Worm (Caenorhabditis elegans): Measurements from ENCODE around the gene T22F7.4.
A peak's percentile ranks its signal among the peaks of the same experiment; 100 is the strongest.

T22F7.4 gene

ce11 chrIII:526824-527223 is at the start of gene T22F7.4:
TSS of gene T22F7.4 (minus strand) at chrIII:526924.
- no peak for TF ChIP-seq tbx-11 (GFP tag; IDR thresholded peaks at IDR 0.05)
- no peak for TF ChIP-seq ceh-36 (tag; optimal IDR thresholded peaks at IDR 0.05)
- TF ChIP-seq tra-4 (tag; optimal IDR thresholded peaks at IDR 0.05) = no peak
- no peak for TF ChIP-seq F13C5.2 (tag; optimal IDR thresholded peaks at IDR 0.05)
- TF ChIP-seq flt-1 (GFP tag; IDR thresholded peaks at IDR 0.05) = no peak
- TF ChIP-seq ets-7 (tag; optimal IDR thresholded peaks at IDR 0.05) = no peak
- no peak for TF ChIP-seq ceh-13 (GFP tag; optimal IDR thresholded peaks at IDR 0.05)
- no peak for TF ChIP-seq tbx-37 (GFP tag; conservative IDR thresholded peaks at IDR 0.05)
- no peak for TF ChIP-seq hnd-1 (tag; optimal IDR thresholded peaks at IDR 0.05)
- no peak for TF ChIP-seq pes-1 (GFP tag; IDR thresholded peaks at IDR 0.05)
- no peak for TF ChIP-seq sea-1 (GFP tag; conservative IDR thresholded peaks at IDR 0.05)
- no peak for TF ChIP-seq aly-1 (tag; optimal IDR thresholded peaks at IDR 0.05)

DNA sequence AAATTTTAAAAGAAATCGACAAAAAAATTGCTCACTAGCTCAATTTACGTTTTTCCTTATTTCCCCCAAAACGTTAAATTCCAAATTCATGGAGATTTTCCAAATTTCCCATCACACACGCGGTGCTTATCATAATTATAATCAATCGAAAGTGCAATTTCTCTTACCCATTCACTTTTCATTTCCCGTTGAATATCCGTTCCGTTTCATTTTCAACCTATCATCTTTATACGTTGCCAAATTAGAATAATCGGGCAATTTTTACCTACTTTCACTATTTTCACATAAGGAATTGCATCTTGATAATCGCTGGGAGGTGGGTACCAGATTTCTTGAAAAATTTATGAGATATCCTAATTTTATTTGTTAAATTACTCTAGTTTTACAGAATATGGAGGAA is 42.1 kb upstream of the T22F7.4 start:
- TF ChIP-seq scrt-1 (GFP tag; IDR thresholded peaks at IDR 0.05) (no peak), tra-4 (tag; optimal IDR thresholded peaks at IDR 0.05) (no peak), ets-7 (tag; optimal IDR thresholded peaks at IDR 0.05) (no peak)

DNA sequence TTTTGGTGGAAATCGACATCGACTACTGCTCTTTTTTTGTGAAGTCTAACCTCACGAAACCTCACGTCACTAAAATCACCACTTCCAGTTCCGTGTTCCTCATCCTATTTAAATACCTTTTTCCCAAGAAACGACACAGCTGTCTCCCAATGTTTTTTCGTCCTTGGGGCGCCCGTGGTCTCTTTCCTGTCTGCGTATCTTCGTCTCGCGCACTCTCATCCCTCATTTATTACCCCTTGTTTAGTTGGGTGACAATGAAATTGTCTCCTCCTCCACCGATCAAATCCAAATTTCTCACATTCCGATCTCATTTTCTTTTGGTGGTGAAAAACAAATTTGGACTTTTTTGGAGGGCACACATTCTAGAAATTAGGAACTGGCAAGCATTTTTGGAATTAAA is 38.1 kb upstream of the T22F7.4 start:
- no peak for TF ChIP-seq F13C5.2 (tag; optimal IDR thresholded peaks at IDR 0.05)
- TF ChIP-seq pes-1 (GFP tag; IDR thresholded peaks at IDR 0.05) = no peak
- no peak for TF ChIP-seq sea-1 (GFP tag; conservative IDR thresholded peaks at IDR 0.05)
- no peak for TF ChIP-seq hmg-4 (GFP tag; optimal IDR thresholded peaks at IDR 0.05)
- no peak for TF ChIP-seq scrt-1 (GFP tag; IDR thresholded peaks at IDR 0.05)
- no peak for TF ChIP-seq hnd-1 (tag; optimal IDR thresholded peaks at IDR 0.05)
- TF ChIP-seq aly-1 (tag; optimal IDR thresholded peaks at IDR 0.05) = no peak
- no peak for TF ChIP-seq hmbx-1 (tag; optimal IDR thresholded peaks at IDR 0.05)
- TF ChIP-seq ets-7 (tag; optimal IDR thresholded peaks at IDR 0.05) = no peak
- TF ChIP-seq flt-1 (GFP tag; IDR thresholded peaks at IDR 0.05) = no peak
- no peak for TF ChIP-seq ceh-36 (tag; optimal IDR thresholded peaks at IDR 0.05)
- no peak for TF ChIP-seq tbx-37 (GFP tag; conservative IDR thresholded peaks at IDR 0.05)
- no peak for TF ChIP-seq ceh-13 (GFP tag; optimal IDR thresholded peaks at IDR 0.05)
- no peak for TF ChIP-seq tbx-11 (GFP tag; IDR thresholded peaks at IDR 0.05)
- TF ChIP-seq tra-4 (tag; optimal IDR thresholded peaks at IDR 0.05) = no peak
- no peak for TF ChIP-seq ama-1 (optimal IDR thresholded peaks at IDR 0.05)
- no peak for TF ChIP-seq B0310.2 (tag; optimal IDR thresholded peaks at IDR 0.05)

- TF ChIP-seq sea-1 (GFP tag; conservative IDR thresholded peaks at IDR 0.05) (no peak), flt-1 (GFP tag; IDR thresholded peaks at IDR 0.05) (no peak), hmg-4 (GFP tag; optimal IDR thresholded peaks at IDR 0.05) (no peak), B0310.2 (tag; optimal IDR thresholded peaks at IDR 0.05) (no peak), ceh-36 (tag; optimal IDR thresholded peaks at IDR 0.05) (no peak), hmbx-1 (tag; optimal IDR thresholded peaks at IDR 0.05) (no peak), F13C5.2 (tag; optimal IDR thresholded peaks at IDR 0.05) (no peak), tra-4 (tag; optimal IDR thresholded peaks at IDR 0.05) (no peak), pes-1 (GFP tag; IDR thresholded peaks at IDR 0.05) (no peak), ets-7 (tag; optimal IDR thresholded peaks at IDR 0.05) (no peak), scrt-1 (GFP tag; IDR thresholded peaks at IDR 0.05) (no peak), tbx-11 (GFP tag; IDR thresholded peaks at IDR 0.05) (no peak), tbx-37 (GFP tag; conservative IDR thresholded peaks at IDR 0.05) (no peak), ceh-13 (GFP tag; optimal IDR thresholded peaks at IDR 0.05) (no peak), ama-1 (optimal IDR thresholded peaks at IDR 0.05) (no peak), aly-1 (tag; optimal IDR thresholded peaks at IDR 0.05) (no peak)
These were observed 37.0 kb upstream of the T22F7.4 start for ce11 chrIII:563755-564154.

DNA sequence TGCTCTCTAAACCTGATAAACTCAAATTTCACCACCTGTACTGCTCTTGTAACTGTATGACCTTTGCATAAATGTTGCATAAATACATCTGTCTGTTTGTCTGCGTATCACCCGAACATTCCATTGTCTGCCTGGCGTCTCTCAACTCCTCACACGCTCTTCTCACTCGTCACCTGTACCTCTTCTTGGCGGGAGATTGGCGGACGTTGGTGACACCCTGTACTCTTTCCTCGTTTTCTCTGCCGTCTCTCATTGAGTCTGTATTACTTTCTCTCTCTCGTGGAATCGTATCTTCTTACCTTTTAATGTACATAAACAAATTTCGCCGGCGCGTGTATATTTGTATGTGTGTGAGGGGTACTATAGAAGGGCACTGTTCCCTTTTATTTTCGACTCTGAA is 32.1 kb upstream of the T22F7.4 start:
- TF ChIP-seq hmbx-1 (tag; optimal IDR thresholded peaks at IDR 0.05) (no peak), ets-7 (tag; optimal IDR thresholded peaks at IDR 0.05) (no peak), hmg-4 (GFP tag; optimal IDR thresholded peaks at IDR 0.05) (peak; percentile 14), scrt-1 (GFP tag; IDR thresholded peaks at IDR 0.05) (no peak), sea-1 (GFP tag; conservative IDR thresholded peaks at IDR 0.05) (no peak), ceh-13 (GFP tag; optimal IDR thresholded peaks at IDR 0.05) (no peak), flt-1 (GFP tag; IDR thresholded peaks at IDR 0.05) (no peak), tbx-37 (GFP tag; conservative IDR thresholded peaks at IDR 0.05) (no peak)

- TF ChIP-seq hmbx-1 (tag; optimal IDR thresholded peaks at IDR 0.05) (no peak), scrt-1 (GFP tag; IDR thresholded peaks at IDR 0.05) (no peak), pes-1 (GFP tag; IDR thresholded peaks at IDR 0.05) (no peak), sea-1 (GFP tag; conservative IDR thresholded peaks at IDR 0.05) (no peak), tbx-11 (GFP tag; IDR thresholded peaks at IDR 0.05) (no peak), hmg-4 (GFP tag; optimal IDR thresholded peaks at IDR 0.05) (no peak), ceh-13 (GFP tag; optimal IDR thresholded peaks at IDR 0.05) (no peak), hnd-1 (tag; optimal IDR thresholded peaks at IDR 0.05) (no peak), B0310.2 (tag; optimal IDR thresholded peaks at IDR 0.05) (no peak), tbx-37 (GFP tag; conservative IDR thresholded peaks at IDR 0.05) (no peak), tra-4 (tag; optimal IDR thresholded peaks at IDR 0.05) (no peak), ets-7 (tag; optimal IDR thresholded peaks at IDR 0.05) (no peak), aly-1 (tag; optimal IDR thresholded peaks at IDR 0.05) (no peak), flt-1 (GFP tag; IDR thresholded peaks at IDR 0.05) (no peak), ceh-36 (tag; optimal IDR thresholded peaks at IDR 0.05) (no peak), ama-1 (optimal IDR thresholded peaks at IDR 0.05) (no peak)
These were observed 31.4 kb upstream of the T22F7.4 start for ce11 chrIII:558083-558482.

ce11 chrIII:555650-556049 is 28.9 kb upstream of the T22F7.4 start, which contains the start of gene B0353.1:
TSS of gene B0353.1 (plus strand) at chrIII:555950.
- TF ChIP-seq flt-1 (GFP tag; IDR thresholded peaks at IDR 0.05) = no peak
- no peak for TF ChIP-seq B0310.2 (tag; optimal IDR thresholded peaks at IDR 0.05)
- TF ChIP-seq hmbx-1 (tag; optimal IDR thresholded peaks at IDR 0.05) = no peak
- TF ChIP-seq hnd-1 (tag; optimal IDR thresholded peaks at IDR 0.05) = no peak
- TF ChIP-seq ceh-36 (tag; optimal IDR thresholded peaks at IDR 0.05) = no peak
- no peak for TF ChIP-seq sea-1 (GFP tag; conservative IDR thresholded peaks at IDR 0.05)
- TF ChIP-seq tbx-37 (GFP tag; conservative IDR thresholded peaks at IDR 0.05) = no peak
- no peak for TF ChIP-seq aly-1 (tag; optimal IDR thresholded peaks at IDR 0.05)
- TF ChIP-seq ama-1 (optimal IDR thresholded peaks at IDR 0.05) = no peak
- no peak for TF ChIP-seq ets-7 (tag; optimal IDR thresholded peaks at IDR 0.05)
- no peak for TF ChIP-seq hmg-4 (GFP tag; optimal IDR thresholded peaks at IDR 0.05)
- TF ChIP-seq tra-4 (tag; optimal IDR thresholded peaks at IDR 0.05) = no peak
- no peak for TF ChIP-seq tbx-11 (GFP tag; IDR thresholded peaks at IDR 0.05)

Measured in whole organism, early embryonic.